Worm (Caenorhabditis elegans) whole organism, L1 larva: ENCODE data around the gene math-14.

Source experiments
- C16A3.4 ChIP-seq: fragments of 150-350 bp; optimal IDR thresholded peaks from 2 replicates; lab custom pipeline; 2014; ENCODE audit warnings: missing biosample characterization, missing genetic modification characterization
- Y116A8C.19 ChIP-seq: sonication (generic microtip); optimal IDR thresholded peaks from 2 replicates; lab custom pipeline; 2016; ENCODE audit warnings: missing compliant biosample characterization, missing genetic modification characterization, borderline replicate concordance
- aly-2 ChIP-seq: fragments of 150-350 bp; optimal IDR thresholded peaks from 2 replicates; lab custom pipeline; 2014; ENCODE audit warnings: missing biosample characterization, missing genetic modification characterization
- blmp-1 ChIP-seq: fragments of 150-350 bp; optimal IDR thresholded peaks from 2 replicates; lab custom pipeline; 2014; ENCODE audit warnings: missing biosample characterization, missing genetic modification characterization
- ceh-8 ChIP-seq: fragments of 200-800 bp; sonication (Bioruptor generic); optimal IDR thresholded peaks from 2 replicates; lab custom pipeline; 2018; ENCODE audit warnings: mild to moderate bottlenecking, missing genetic modification characterization, moderate library complexity, missing compliant biosample characterization
- ceh-82 ChIP-seq, 3 experiments: fragments of 150-350 bp in 1 of 3; sonication (generic microtip) in 2 of 3; optimal IDR thresholded peaks; 2 replicates each; lab custom pipeline; 2014 to 2017; ENCODE audit warnings: missing biosample characterization in 3 of 3, missing genetic modification characterization in 3 of 3
- ceh-88 ChIP-seq: fragments of 200-800 bp; sonication (Bioruptor generic); IDR thresholded peaks from 2 replicates; pipeline ENCODE4 v1.3.6; 2022; ENCODE audit warnings: missing genetic modification characterization, missing compliant biosample characterization
- ceh-90 ChIP-seq: sonication (generic microtip); optimal IDR thresholded peaks from 2 replicates; lab custom pipeline; 2016; ENCODE audit warnings: missing genetic modification characterization, missing compliant biosample characterization
- ces-1 ChIP-seq: fragments of 150-350 bp; optimal IDR thresholded peaks from 2 replicates; lab custom pipeline; 2014; ENCODE audit warnings: missing biosample characterization, missing genetic modification reagents, missing genetic modification characterization
- dpl-1 ChIP-seq, 3 experiments: fragments of 150-350 bp in 2 of 3; sonication (generic microtip) in 1 of 3; optimal IDR thresholded peaks; 2 replicates each; lab custom pipeline; 2014 to 2017; ENCODE audit warnings: missing biosample characterization in 3 of 3, missing genetic modification characterization in 3 of 3, missing genetic modification reagents in 3 of 3
- dsc-1 ChIP-seq: sonication (generic microtip); optimal IDR thresholded peaks from 2 replicates; lab custom pipeline; 2016; ENCODE audit warnings: mild to moderate bottlenecking, missing genetic modification characterization, missing compliant biosample characterization
- efl-1 ChIP-seq, 4 experiments: fragments of 150-350 bp; optimal IDR thresholded peaks in 3 of 4; peaks in 1 of 4; 1 replicate in 1 of 4; 2 replicates in 3 of 4; lab custom pipeline; 2014; ENCODE audit warnings: missing biosample characterization in 2 of 4, missing genetic modification characterization in 2 of 4, missing genetic modification reagents in 2 of 4
- egl-13 ChIP-seq: sonication (generic microtip); optimal IDR thresholded peaks from 2 replicates; lab custom pipeline; 2016; ENCODE audit warnings: missing genotype, missing genetic modification reagents, missing genetic modification characterization, missing compliant biosample characterization
- fkh-8 ChIP-seq: sonication (generic microtip); optimal IDR thresholded peaks from 2 replicates; lab custom pipeline; 2016; ENCODE audit warnings: mild to moderate bottlenecking, missing genetic modification characterization, missing compliant biosample characterization
- hlh-4 ChIP-seq: sonication (generic microtip); optimal IDR thresholded peaks from 2 replicates; lab custom pipeline; 2016; ENCODE audit warnings: mild to moderate bottlenecking, missing genetic modification characterization, missing compliant biosample characterization
- hpl-2 ChIP-seq: fragments of 150-350 bp; optimal IDR thresholded peaks from 2 replicates; lab custom pipeline; 2014; ENCODE audit warnings: missing biosample characterization, missing genetic modification reagents, missing genetic modification characterization
- jun-1 ChIP-seq: fragments of 150-350 bp; optimal IDR thresholded peaks from 2 replicates; lab custom pipeline; 2014; ENCODE audit warnings: missing biosample characterization, missing genetic modification reagents, missing genetic modification characterization
- lin-13 ChIP-seq: fragments of 150-350 bp; optimal IDR thresholded peaks from 2 replicates; lab custom pipeline; 2014; ENCODE audit warnings: missing biosample characterization, missing genetic modification reagents, missing genetic modification characterization
- lin-35 ChIP-seq, 2 experiments: fragments of 150-350 bp; optimal IDR thresholded peaks; 2 replicates each; lab custom pipeline; 2014; ENCODE audit warnings: missing biosample characterization in 2 of 2, missing genetic modification characterization in 2 of 2, missing genetic modification reagents in 2 of 2
- lir-3 ChIP-seq: sonication (generic microtip); optimal IDR thresholded peaks from 2 replicates; lab custom pipeline; 2016; ENCODE audit warnings: mild to moderate bottlenecking, missing genetic modification characterization, moderate library complexity, missing compliant biosample characterization; ENCODE audit not compliant: poor library complexity
- mab-9 ChIP-seq: fragments of 200-800 bp; sonication (Bioruptor generic); IDR thresholded peaks from 2 replicates; pipeline ENCODE4 v1.3.6; 2022; ENCODE audit warnings: missing genetic modification reagents, missing genetic modification characterization, missing compliant biosample characterization
- mef-2 ChIP-seq: fragments of 150-350 bp; optimal IDR thresholded peaks from 2 replicates; lab custom pipeline; 2014; ENCODE audit warnings: missing biosample characterization, missing genetic modification characterization
- mep-1 ChIP-seq: fragments of 150-350 bp; optimal IDR thresholded peaks from 2 replicates; lab custom pipeline; 2014; ENCODE audit warnings: missing biosample characterization, missing genetic modification characterization
- nhr-19 ChIP-seq: fragments of 200-800 bp; sonication (Bioruptor generic); conservative IDR thresholded peaks from 2 replicates; pipeline ENCODE4 v1.3.6; 2022; ENCODE audit warnings: missing genetic modification characterization, missing compliant biosample characterization
- nhr-20 ChIP-seq: sonication (generic microtip); optimal IDR thresholded peaks from 2 replicates; lab custom pipeline; 2016; ENCODE audit warnings: mild to moderate bottlenecking, missing genetic modification characterization, missing compliant biosample characterization
- nhr-237 ChIP-seq: fragments of 150-350 bp; optimal IDR thresholded peaks from 2 replicates; lab custom pipeline; 2014; ENCODE audit warnings: missing biosample characterization, missing genetic modification characterization
- nhr-47 ChIP-seq: sonication (generic microtip); optimal IDR thresholded peaks from 2 replicates; lab custom pipeline; 2016; ENCODE audit warnings: mild to moderate bottlenecking, missing genetic modification characterization, moderate library complexity, missing compliant biosample characterization
- nhr-84 ChIP-seq: sonication (generic microtip); optimal IDR thresholded peaks from 2 replicates; lab custom pipeline; 2017; ENCODE audit warnings: missing biosample characterization, missing genetic modification characterization
- nhr-85 ChIP-seq: sonication (generic microtip); peaks from one replicate; lab custom pipeline; 2016; ENCODE audit warnings: missing genetic modification characterization, inconsistent platforms, missing compliant biosample characterization
- nhr-90 ChIP-seq: sonication (generic microtip); optimal IDR thresholded peaks from 2 replicates; lab custom pipeline; 2016; ENCODE audit warnings: mild to moderate bottlenecking, missing genetic modification characterization, missing compliant biosample characterization; ENCODE audit not compliant: poor library complexity
- pag-3 ChIP-seq: sonication (generic microtip); optimal IDR thresholded peaks from 2 replicates; lab custom pipeline; 2017; ENCODE audit warnings: missing genetic modification characterization, mild to moderate bottlenecking, missing compliant biosample characterization, antibody characterized with exemption, borderline replicate concordance; ENCODE audit not compliant: insufficient read depth
- pqm-1 ChIP-seq: sonication (generic microtip); optimal IDR thresholded peaks from 3 replicates; lab custom pipeline; 2017; ENCODE audit warnings: missing biosample characterization, missing genetic modification characterization
- rnt-1 ChIP-seq: sonication (generic microtip); optimal IDR thresholded peaks from 2 replicates; lab custom pipeline; 2016; ENCODE audit warnings: mild to moderate bottlenecking, missing genetic modification characterization, moderate library complexity, missing compliant biosample characterization
- skn-1 ChIP-seq: fragments of 150-350 bp; optimal IDR thresholded peaks from 2 replicates; lab custom pipeline; 2014; ENCODE audit warnings: missing biosample characterization, missing genetic modification characterization
- snpc-4 ChIP-seq: fragments of 150-350 bp; optimal IDR thresholded peaks from 2 replicates; lab custom pipeline; 2014; ENCODE audit warnings: missing biosample characterization, missing genetic modification characterization
- snu-23 ChIP-seq: sonication (generic microtip); optimal IDR thresholded peaks from 2 replicates; lab custom pipeline; 2016; ENCODE audit warnings: missing genetic modification characterization, missing compliant biosample characterization
- sptf-1 ChIP-seq: fragments of 150-350 bp; optimal IDR thresholded peaks from 2 replicates; lab custom pipeline; 2014; ENCODE audit warnings: missing biosample characterization, missing genetic modification characterization
- sup-37 ChIP-seq: fragments of 200-800 bp; sonication (Bioruptor generic); optimal IDR thresholded peaks from 2 replicates; lab custom pipeline; 2018; ENCODE audit warnings: mild to moderate bottlenecking, missing genetic modification characterization, missing compliant biosample characterization
- swsn-7 ChIP-seq: sonication (generic microtip); optimal IDR thresholded peaks from 2 replicates; lab custom pipeline; 2016; ENCODE audit warnings: missing genetic modification characterization, missing compliant biosample characterization
- tbx-2 ChIP-seq: sonication (generic microtip); optimal IDR thresholded peaks from 2 replicates; lab custom pipeline; 2016; ENCODE audit warnings: missing genetic modification characterization, missing compliant biosample characterization
- tlp-1 ChIP-seq: fragments of 150-350 bp; optimal IDR thresholded peaks from 2 replicates; lab custom pipeline; 2014; ENCODE audit warnings: missing biosample characterization, missing genetic modification characterization
- unc-130 ChIP-seq: fragments of 150-350 bp; optimal IDR thresholded peaks from 2 replicates; lab custom pipeline; 2017; ENCODE audit warnings: missing biosample characterization, missing genetic modification characterization, inconsistent platforms
- unc-30 ChIP-seq: sonication (generic microtip); optimal IDR thresholded peaks from 2 replicates; lab custom pipeline; 2017; ENCODE audit warnings: missing biosample characterization, missing genetic modification characterization
- unc-62 ChIP-seq: fragments of 150-350 bp; optimal IDR thresholded peaks from 2 replicates; lab custom pipeline; 2014; ENCODE audit warnings: missing biosample characterization, missing genetic modification reagents, missing genetic modification characterization
- unc-98 ChIP-seq: fragments of 200-800 bp; sonication (Bioruptor generic); IDR thresholded peaks from 2 replicates; pipeline ENCODE4 v1.3.6; 2022; ENCODE audit warnings: missing genetic modification characterization, missing compliant biosample characterization
- xbp-1 ChIP-seq: sonication (generic microtip); optimal IDR thresholded peaks from 2 replicates; lab custom pipeline; 2016; ENCODE audit warnings: missing genetic modification characterization, missing compliant biosample characterization
- zag-1 ChIP-seq: fragments of 150-350 bp; optimal IDR thresholded peaks from 2 replicates; lab custom pipeline; 2014; ENCODE audit warnings: missing biosample characterization, missing genetic modification characterization
- zip-4 ChIP-seq: fragments of 200-800 bp; sonication (Bioruptor generic); optimal IDR thresholded peaks from 2 replicates; lab custom pipeline; 2018; ENCODE audit warnings: mild to moderate bottlenecking, missing genetic modification characterization, moderate library complexity, missing compliant biosample characterization
- ztf-11 ChIP-seq, 2 experiments: sonication (generic microtip); optimal IDR thresholded peaks; 2 replicates each; lab custom pipeline; 2016 to 2017; ENCODE audit warnings: missing genetic modification characterization in 2 of 2, missing biosample characterization in 1 of 2, missing compliant biosample characterization in 1 of 2
- ztf-4 ChIP-seq: fragments of 150-350 bp; optimal IDR thresholded peaks from 2 replicates; lab custom pipeline; 2014; ENCODE audit warnings: missing biosample characterization, missing genetic modification characterization

Gene math-14

ce11 chrII:1869120-1869519 is at the start of gene math-14:
TSS of gene math-14 (plus strand) at chrII:1869420.
- TF ChIP-seq ces-1 (GFP tag; lab: Kevin White, UChicago), result no peak
- TF ChIP-seq mef-2 (tag; lab: Kevin White, UChicago), result no peak
- TF ChIP-seq tbx-2 (tag; lab: Kevin White, UChicago), result no peak
- no peak for TF ChIP-seq zip-4 (GFP tag; lab: Kevin White, UChicago)
- TF ChIP-seq ztf-11 (tag; optimal IDR thresholded peaks at IDR 0.05; lab: Kevin White, UChicago), result no peak
- no peak for TF ChIP-seq lin-35 (GFP tag; optimal IDR thresholded peaks at IDR 0.05; lab: Kevin White, UChicago)
- TF ChIP-seq Y116A8C.19 (tag; lab: Kevin White, UChicago), result no peak
- no peak for TF ChIP-seq nhr-84 (tag; lab: Kevin White, UChicago)
- no peak for TF ChIP-seq blmp-1 (tag; lab: Kevin White, UChicago)
- no peak for TF ChIP-seq aly-2 (tag; lab: Kevin White, UChicago)
- no peak for TF ChIP-seq sup-37 (GFP tag; lab: Kevin White, UChicago)
- TF ChIP-seq nhr-237 (tag; lab: Kevin White, UChicago), result no peak

ce11 chrII:1819944-1820570 is 49.2 kb upstream of the math-14 start, which contains the start of gene fbxc-19:
TSS of gene fbxc-19 (plus strand) at chrII:1820479.
- TF ChIP-seq mep-1 (tag; lab: Kevin White, UChicago) (peak; percentile 58), rnt-1 (tag; lab: Kevin White, UChicago) (peak; percentile 58), swsn-7 (tag; lab: Kevin White, UChicago) (peak; percentile 34), lin-13 (GFP tag; lab: Kevin White, UChicago) (peak; percentile 40), ceh-8 (GFP tag; lab: Kevin White, UChicago) (no peak), unc-62 (GFP tag; lab: Kevin White, UChicago) (no peak), unc-130 (tag; lab: Kevin White, UChicago) (no peak), nhr-237 (tag; lab: Kevin White, UChicago) (peak; percentile 64), zag-1 (no peak), unc-30 (tag; lab: Kevin White, UChicago) (no peak), unc-98 (GFP tag; lab: Robert Waterston, UW) (no peak), ceh-88 (GFP tag; lab: Robert Waterston, UW) (no peak), dsc-1 (tag; lab: Kevin White, UChicago) (no peak), nhr-90 (tag; lab: Kevin White, UChicago) (peak; percentile 53), egl-13 (tag; lab: Kevin White, UChicago) (no peak), tlp-1 (tag; lab: Kevin White, UChicago) (peak; percentile 81), fkh-8 (no peak), hpl-2 (peak; percentile 45), efl-1 (optimal IDR thresholded peaks at IDR 0.05; lab: Kevin White, UChicago) (peak; percentile 77 to 78), efl-1 (GFP tag; optimal IDR thresholded peaks at IDR 0.05 in 1 of 2; lab: Kevin White, UChicago) (peak; percentile 63 to 94), dpl-1 (GFP tag; optimal IDR thresholded peaks at IDR 0.05; lab: Kevin White, UChicago) (peak; percentile 56 to 61 (median 61)), lir-3 (tag; lab: Kevin White, UChicago) (peak; percentile 38), snpc-4 (tag; lab: Kevin White, UChicago) (peak; percentile 45), mef-2 (tag; lab: Kevin White, UChicago) (no peak), ceh-90 (tag; lab: Kevin White, UChicago) (no peak), sptf-1 (tag; lab: Kevin White, UChicago) (no peak), nhr-19 (peak; percentile 37), ceh-82 (tag; optimal IDR thresholded peaks at IDR 0.05; lab: Kevin White, UChicago) (peak; percentile 7 to 59 (median 30)), C16A3.4 (tag; lab: Kevin White, UChicago) (peak; percentile 34), hlh-4 (tag; lab: Kevin White, UChicago) (no peak), pag-3 (tag; lab: Kevin White, UChicago) (no peak), skn-1 (peak; percentile 91), ztf-4 (tag; lab: Kevin White, UChicago) (no peak), nhr-85 (tag; lab: Kevin White, UChicago) (peak; percentile 83), pqm-1 (tag; lab: Kevin White, UChicago) (peak; percentile 95), ztf-11 (tag; optimal IDR thresholded peaks at IDR 0.05; lab: Kevin White, UChicago) (no peak), snu-23 (GFP tag; lab: Kevin White, UChicago) (peak; percentile 46), nhr-47 (tag; lab: Kevin White, UChicago) (peak; percentile 59), mab-9 (GFP tag; lab: Robert Waterston, UW) (no peak), nhr-20 (tag; lab: Kevin White, UChicago) (peak; percentile 60), jun-1 (tag; lab: Kevin White, UChicago) (peak; percentile 75), xbp-1 (tag; lab: Kevin White, UChicago) (peak; percentile 3)
